Worm (Caenorhabditis elegans) whole organism, late embryonic: ENCODE measurements around the gene ncx-6.

Experiments
- C08G9.2 ChIP-seq: sonication (generic microtip); optimal IDR thresholded peaks from 2 replicates; lab custom pipeline; 2016; ENCODE audit warnings: mild to moderate bottlenecking, missing genetic modification characterization, moderate library complexity, missing compliant biosample characterization
- K02D7.2 ChIP-seq: sonication (generic microtip); optimal IDR thresholded peaks from 2 replicates; lab custom pipeline; 2017; ENCODE audit warnings: mild to moderate bottlenecking, missing genetic modification characterization, missing compliant biosample characterization
- K09A11.1 ChIP-seq: sonication (generic microtip); optimal IDR thresholded peaks from 2 replicates; lab custom pipeline; 2017; ENCODE audit warnings: antibody characterized with exemption, mild to moderate bottlenecking, missing genetic modification characterization, missing compliant biosample characterization; ENCODE audit not compliant: insufficient read depth
- ceh-14 ChIP-seq: sonication (generic microtip); optimal IDR thresholded peaks from 2 replicates; lab custom pipeline; 2016; ENCODE audit warnings: missing genotype, missing genetic modification characterization, missing compliant biosample characterization
- ceh-18 ChIP-seq: sonication (generic microtip); optimal IDR thresholded peaks from 2 replicates; lab custom pipeline; 2016; ENCODE audit warnings: missing genetic modification characterization, missing compliant biosample characterization
- ceh-22 ChIP-seq: sonication (generic microtip); optimal IDR thresholded peaks from 2 replicates; lab custom pipeline; 2017; ENCODE audit warnings: missing biosample characterization, missing genetic modification characterization
- ceh-30 ChIP-seq: fragments of 150-350 bp; optimal IDR thresholded peaks from 2 replicates; lab custom pipeline; 2014; ENCODE audit warnings: missing biosample characterization, missing genetic modification characterization
- ceh-34 ChIP-seq: sonication (generic microtip); optimal IDR thresholded peaks from 2 replicates; lab custom pipeline; 2016; ENCODE audit warnings: mild to moderate bottlenecking, missing genetic modification characterization, missing compliant biosample characterization
- ceh-45 ChIP-seq: fragments of 200-800 bp; sonication (Bioruptor generic); IDR thresholded peaks from 2 replicates; pipeline ENCODE4 v1.3.6; 2022; ENCODE audit warnings: missing genetic modification reagents, missing genetic modification characterization, missing compliant biosample characterization
- ceh-48 ChIP-seq: sonication (generic microtip); optimal IDR thresholded peaks from 2 replicates; lab custom pipeline; 2016; ENCODE audit warnings: missing genetic modification characterization, inconsistent platforms, missing compliant biosample characterization
- ceh-6 ChIP-seq: fragments of 200-800 bp; sonication (Bioruptor generic); optimal IDR thresholded peaks from 2 replicates; lab custom pipeline; 2018; ENCODE audit warnings: mild to moderate bottlenecking, missing genetic modification characterization, missing compliant biosample characterization
- dmd-4 ChIP-seq: sonication (generic microtip); optimal IDR thresholded peaks from 2 replicates; lab custom pipeline; 2016; ENCODE audit warnings: borderline replicate concordance, missing genetic modification characterization, missing compliant biosample characterization
- dve-1 ChIP-seq: sonication (generic microtip); optimal IDR thresholded peaks from 2 replicates; lab custom pipeline; 2017; ENCODE audit warnings: antibody characterized with exemption, mild to moderate bottlenecking, missing genetic modification characterization, missing compliant biosample characterization
- elt-2 ChIP-seq: sonication (generic microtip); optimal IDR thresholded peaks from 2 replicates; lab custom pipeline; 2016; ENCODE audit warnings: missing genetic modification reagents, missing genetic modification characterization, missing compliant biosample characterization
- elt-4 ChIP-seq: sonication (generic microtip); optimal IDR thresholded peaks from 2 replicates; lab custom pipeline; 2016; ENCODE audit warnings: missing genetic modification characterization, missing compliant biosample characterization
- ets-4 ChIP-seq: sonication (generic microtip); optimal IDR thresholded peaks from 2 replicates; lab custom pipeline; 2016; ENCODE audit warnings: missing genetic modification characterization, missing compliant biosample characterization
- eyg-1 ChIP-seq: sonication (generic microtip); optimal IDR thresholded peaks from 2 replicates; lab custom pipeline; 2016; ENCODE audit warnings: missing genotype, missing genetic modification characterization, missing compliant biosample characterization
- fkh-10 ChIP-seq: fragments of 150-350 bp; optimal IDR thresholded peaks from 2 replicates; lab custom pipeline; 2014; ENCODE audit warnings: missing biosample characterization, missing genetic modification reagents, missing genetic modification characterization
- gmeb-2 ChIP-seq: sonication (generic microtip); optimal IDR thresholded peaks from 2 replicates; lab custom pipeline; 2016; ENCODE audit warnings: missing genetic modification characterization, inconsistent platforms, missing compliant biosample characterization
- hlh-15 ChIP-seq: sonication (generic microtip); optimal IDR thresholded peaks from 2 replicates; lab custom pipeline; 2016; ENCODE audit warnings: missing genetic modification characterization, missing compliant biosample characterization
- hlh-30 ChIP-seq: sonication (generic microtip); optimal IDR thresholded peaks from 2 replicates; lab custom pipeline; 2017; ENCODE audit warnings: antibody characterized with exemption, missing genetic modification characterization, missing compliant biosample characterization; ENCODE audit not compliant: insufficient read depth
- mec-3 ChIP-seq: sonication (generic microtip); optimal IDR thresholded peaks from 2 replicates; lab custom pipeline; 2016; ENCODE audit warnings: borderline replicate concordance, missing genetic modification characterization, missing compliant biosample characterization
- nfya-1 ChIP-seq: sonication (generic microtip); optimal IDR thresholded peaks from 2 replicates; lab custom pipeline; 2017; ENCODE audit warnings: missing genetic modification characterization, mild to moderate bottlenecking, missing compliant biosample characterization, antibody characterized with exemption, moderate library complexity
- nhr-232 ChIP-seq: sonication (generic microtip); optimal IDR thresholded peaks from 2 replicates; lab custom pipeline; 2016; ENCODE audit warnings: missing genetic modification characterization, missing compliant biosample characterization
- npax-4 ChIP-seq: sonication (generic microtip); optimal IDR thresholded peaks from 2 replicates; lab custom pipeline; 2016; ENCODE audit warnings: missing genetic modification characterization, missing compliant biosample characterization
- odd-2 ChIP-seq: sonication (generic microtip); optimal IDR thresholded peaks from 2 replicates; lab custom pipeline; 2017; ENCODE audit warnings: antibody characterized with exemption, mild to moderate bottlenecking, missing genetic modification characterization, missing compliant biosample characterization
- pag-3 ChIP-seq: sonication (generic microtip); optimal IDR thresholded peaks from 2 replicates; lab custom pipeline; 2016; ENCODE audit warnings: missing compliant biosample characterization, missing genetic modification characterization, borderline replicate concordance
- pha-4 ChIP-seq: fragments of 150-350 bp; optimal IDR thresholded peaks from 2 replicates; lab custom pipeline; 2018; ENCODE audit warnings: missing biosample characterization, missing genetic modification reagents, missing genetic modification characterization
- pqm-1 ChIP-seq: sonication (generic microtip); optimal IDR thresholded peaks from 2 replicates; lab custom pipeline; 2016; ENCODE audit warnings: missing genetic modification characterization, missing compliant biosample characterization
- ref-2 ChIP-seq: sonication (generic microtip); optimal IDR thresholded peaks from 2 replicates; lab custom pipeline; 2016; ENCODE audit warnings: missing genetic modification characterization, missing compliant biosample characterization
- rnt-1 ChIP-seq: sonication (generic microtip); optimal IDR thresholded peaks from 2 replicates; lab custom pipeline; 2016; ENCODE audit warnings: missing genetic modification characterization, missing compliant biosample characterization
- syd-9 ChIP-seq: sonication (generic microtip); optimal IDR thresholded peaks from 2 replicates; lab custom pipeline; 2016; ENCODE audit warnings: mild to moderate bottlenecking, missing genetic modification characterization, moderate library complexity, missing compliant biosample characterization
- tbx-2 ChIP-seq: sonication (generic microtip); optimal IDR thresholded peaks from 2 replicates; lab custom pipeline; 2016; ENCODE audit warnings: missing genetic modification characterization, missing compliant biosample characterization
- ttx-3 ChIP-seq: sonication (generic microtip); optimal IDR thresholded peaks from 2 replicates; lab custom pipeline; 2016; ENCODE audit warnings: missing genetic modification reagents, missing genetic modification characterization, missing compliant biosample characterization
- unc-42 ChIP-seq: sonication (generic microtip); optimal IDR thresholded peaks from 2 replicates; lab custom pipeline; 2016; ENCODE audit warnings: missing genotype, missing genetic modification characterization, missing compliant biosample characterization
- unc-55 ChIP-seq: sonication (generic microtip); optimal IDR thresholded peaks from 2 replicates; lab custom pipeline; 2017; ENCODE audit warnings: missing biosample characterization, missing genetic modification reagents, missing genetic modification characterization
- unc-86 ChIP-seq: sonication (generic microtip); optimal IDR thresholded peaks from 2 replicates; lab custom pipeline; 2016; ENCODE audit warnings: missing genetic modification characterization, missing compliant biosample characterization
- zip-5 ChIP-seq: sonication (generic microtip); optimal IDR thresholded peaks from 2 replicates; lab custom pipeline; 2016; ENCODE audit warnings: missing genetic modification characterization, missing compliant biosample characterization

ncx-6 gene

DNA sequence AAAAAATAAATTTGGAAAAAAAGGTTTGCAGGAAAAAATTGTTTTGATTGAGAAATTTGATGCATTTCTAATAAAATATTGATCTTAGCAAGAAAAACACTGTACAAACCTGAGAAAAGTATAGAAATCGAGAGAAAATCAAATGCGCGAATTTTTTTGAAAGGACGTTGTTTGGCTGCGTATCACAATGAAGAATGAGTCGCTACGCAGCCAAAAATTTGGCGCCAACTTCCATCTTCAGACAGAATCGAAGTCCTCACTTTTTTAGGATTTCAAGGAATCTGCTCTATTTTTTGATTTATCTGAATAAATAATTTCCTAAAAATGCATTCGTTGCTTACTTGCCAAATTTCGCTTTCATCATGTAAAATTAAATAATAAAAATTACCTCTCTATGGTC, 32.9 kb upstream of the ncx-6 start:
- TF ChIP-seq eyg-1 (tag; lab: Kevin White, UChicago), result no peak
- no peak for TF ChIP-seq ceh-14
- no peak for TF ChIP-seq nhr-232 (tag; lab: Kevin White, UChicago)
- TF ChIP-seq dmd-4 (tag; lab: Kevin White, UChicago), result no peak
- TF ChIP-seq ets-4 (tag; lab: Kevin White, UChicago), result no peak
- TF ChIP-seq C08G9.2, result no peak
- TF ChIP-seq zip-5, result no peak
- TF ChIP-seq pha-4 (tag; lab: Kevin White, UChicago), result no peak
- TF ChIP-seq ttx-3 (tag; lab: Kevin White, UChicago), result no peak
- no peak for TF ChIP-seq pag-3 (tag; lab: Kevin White, UChicago)
- TF ChIP-seq fkh-10 (GFP tag; lab: Kevin White, UChicago), result no peak
- TF ChIP-seq mec-3 (tag; lab: Kevin White, UChicago), result no peak
- no peak for TF ChIP-seq hlh-15
- no peak for TF ChIP-seq dve-1 (tag; lab: Kevin White, UChicago)
- no peak for TF ChIP-seq ceh-22
- no peak for TF ChIP-seq nfya-1 (tag; lab: Kevin White, UChicago)
- no peak for TF ChIP-seq unc-42 (tag; lab: Kevin White, UChicago)
- TF ChIP-seq K02D7.2 (tag; lab: Kevin White, UChicago), result no peak
- TF ChIP-seq hlh-30 (tag; lab: Kevin White, UChicago), result no peak
- no peak for TF ChIP-seq ceh-45 (GFP tag; lab: Robert Waterston, UW)

DNA sequence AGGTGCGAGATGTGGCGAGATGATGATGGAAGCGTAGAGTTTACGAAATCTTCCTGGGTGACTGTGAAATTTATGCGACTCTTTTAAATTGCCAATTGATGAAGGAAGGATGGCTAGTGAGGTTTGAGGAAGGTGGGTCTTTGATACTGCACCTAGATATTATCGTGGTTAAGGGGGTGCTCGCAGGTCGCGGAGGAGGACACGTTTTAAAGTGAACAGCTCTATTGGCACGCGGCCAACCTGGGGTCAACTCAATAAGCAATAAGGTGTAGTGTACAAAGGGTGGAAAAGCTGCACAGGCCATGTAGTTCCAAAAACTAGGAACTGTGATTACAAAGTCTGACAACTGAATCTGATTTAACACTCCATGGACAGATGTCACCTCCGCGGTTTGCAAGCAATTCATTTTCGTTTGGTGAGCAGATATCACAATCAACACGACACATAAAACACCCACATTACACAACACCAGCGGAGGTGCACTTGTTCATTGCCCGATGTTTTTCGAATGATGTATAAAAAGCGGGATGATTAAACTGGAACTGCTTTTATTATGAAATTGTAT, 31.7 kb upstream of the ncx-6 start:
- TF ChIP-seq ref-2 (tag; lab: Kevin White, UChicago), result peak; percentile 22
- peak; percentile 11 for TF ChIP-seq nfya-1 (tag; lab: Kevin White, UChicago)
- TF ChIP-seq ceh-34 (tag; lab: Kevin White, UChicago), result peak; percentile 4
- TF ChIP-seq K09A11.1, result no peak
- no peak for TF ChIP-seq syd-9 (tag; lab: Kevin White, UChicago)
- TF ChIP-seq npax-4, result no peak
- no peak for TF ChIP-seq elt-2 (tag; lab: Kevin White, UChicago)
- no peak for TF ChIP-seq gmeb-2 (tag; lab: Kevin White, UChicago)
- no peak for TF ChIP-seq dve-1 (tag; lab: Kevin White, UChicago)
- no peak for TF ChIP-seq pqm-1
- peak; percentile 5 for TF ChIP-seq rnt-1 (tag; lab: Kevin White, UChicago)
- TF ChIP-seq, all 69 proteins: peak for 4

- TF ChIP-seq unc-55 (GFP tag; lab: Kevin White, UChicago), result peak; percentile 14
- TF ChIP-seq ceh-48 (tag; lab: Kevin White, UChicago), result no peak
- TF ChIP-seq ceh-6 (GFP tag; lab: Kevin White, UChicago), result no peak
- TF ChIP-seq ceh-18 (tag; lab: Kevin White, UChicago), result peak; percentile 3
Observed at ce11 chrIII:9744525-9744924, 30.8 kb upstream of the ncx-6 start.

DNA sequence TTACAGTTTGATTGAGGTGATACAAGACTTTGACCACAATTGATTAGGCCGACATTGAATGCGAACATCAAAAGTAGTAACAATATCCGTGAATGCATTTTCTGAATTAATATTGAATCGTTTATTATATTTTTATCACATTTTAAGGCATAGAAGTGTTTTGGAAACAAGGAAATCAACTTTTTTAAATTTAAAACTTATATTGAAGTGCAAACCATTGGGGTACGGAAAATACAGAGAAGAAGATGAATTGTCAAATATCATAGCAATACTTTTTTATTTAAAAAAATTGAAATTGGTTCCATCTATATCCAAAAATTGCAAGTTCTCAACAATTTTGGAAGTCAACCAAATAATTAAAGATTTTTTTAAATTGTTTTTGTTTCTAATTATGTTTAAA, 29.5 kb upstream of the ncx-6 start, which contains the start of gene T05G5.1:
TSS of gene T05G5.1 (minus strand) at position 101 of the 400 bp plus-strand sequence.
- TF ChIP-seq ceh-30 (tag; lab: Kevin White, UChicago) (no peak), mec-3 (tag; lab: Kevin White, UChicago) (no peak), elt-4 (no peak), C08G9.2 (no peak)

ce11 chrIII:9741985-9742384, 28.2 kb upstream of the ncx-6 start:
- TF ChIP-seq pag-3 (tag; lab: Kevin White, UChicago), result no peak
- TF ChIP-seq nfya-1 (tag; lab: Kevin White, UChicago), result peak; percentile 0
- no peak for TF ChIP-seq ceh-48 (tag; lab: Kevin White, UChicago)
- TF ChIP-seq ref-2 (tag; lab: Kevin White, UChicago), result peak; percentile 33
- no peak for TF ChIP-seq ceh-18 (tag; lab: Kevin White, UChicago)
- no peak for TF ChIP-seq odd-2
- peak; percentile 57 for TF ChIP-seq unc-55 (GFP tag; lab: Kevin White, UChicago)
- TF ChIP-seq K02D7.2 (tag; lab: Kevin White, UChicago), result no peak
- peak; percentile 2 for TF ChIP-seq tbx-2 (tag; lab: Kevin White, UChicago)
- no peak for TF ChIP-seq ceh-22
- TF ChIP-seq unc-86, result no peak
